Worm (Caenorhabditis elegans): Measurements from ENCODE around the gene gsto-1.

- TF ChIP-seq mab-5 (tag; optimal IDR thresholded peaks at IDR 0.05) (no peak), nhr-12 (tag; optimal IDR thresholded peaks at IDR 0.05) (no peak), ztf-11 (tag; optimal IDR thresholded peaks at IDR 0.05) (no peak), fos-1 (tag; optimal IDR thresholded peaks at IDR 0.05) (no peak), ztf-4 (tag; optimal IDR thresholded peaks at IDR 0.05) (no peak), snpc-4 (tag; optimal IDR thresholded peaks at IDR 0.05) (no peak), nhr-11 (tag; optimal IDR thresholded peaks at IDR 0.05) (no peak)
Observed at ce11 chrIII:7950447-7950846, 3.6 kb upstream of the gsto-1 start.

Data from whole organism, L2 larva.